Worm (Caenorhabditis elegans) whole organism, midembryonic: ENCODE measurements around the gene phy-4.

Experiments
- T22C8.4 ChIP-seq: fragments of 200-800 bp; sonication (Bioruptor generic); IDR thresholded peaks from 2 replicates; pipeline ENCODE4 v1.3.6; 2022; ENCODE audit warnings: missing genetic modification characterization, missing compliant biosample characterization
- cog-1 ChIP-seq: sonication (generic microtip); optimal IDR thresholded peaks from 2 replicates; lab custom pipeline; 2016; ENCODE audit warnings: missing genetic modification characterization, missing compliant biosample characterization
- flt-1 ChIP-seq: fragments of 200-800 bp; sonication (Bioruptor generic); IDR thresholded peaks from 2 replicates; pipeline ENCODE4 v1.3.6; 2022; ENCODE audit warnings: missing genetic modification characterization, missing compliant biosample characterization
- klf-2 ChIP-seq: fragments of 200-800 bp; sonication (Bioruptor generic); conservative IDR thresholded peaks from 2 replicates; pipeline ENCODE4 v1.3.6; 2022; ENCODE audit warnings: missing genetic modification reagents, missing genetic modification characterization, missing compliant biosample characterization
- med-1 ChIP-seq: sonication (generic microtip); optimal IDR thresholded peaks from 2 replicates; lab custom pipeline; 2017; ENCODE audit warnings: missing genetic modification characterization, mild to moderate bottlenecking, missing compliant biosample characterization, antibody characterized with exemption, missing genetic modification reagents; ENCODE audit not compliant: insufficient read depth
- ref-1 ChIP-seq: fragments of 200-800 bp; sonication (Bioruptor generic); conservative IDR thresholded peaks from 2 replicates; pipeline ENCODE4 v1.3.6; 2022; ENCODE audit warnings: missing genetic modification reagents, missing genetic modification characterization, missing compliant biosample characterization
- tab-1 ChIP-seq: fragments of 200-800 bp; sonication (Bioruptor generic); IDR thresholded peaks from 2 replicates; pipeline ENCODE4 v1.3.6; 2022; ENCODE audit warnings: missing genetic modification characterization, missing compliant biosample characterization
- ztf-23 ChIP-seq: fragments of 200-800 bp; sonication (Bioruptor generic); IDR thresholded peaks from 2 replicates; pipeline ENCODE4 v1.3.6; 2022; ENCODE audit warnings: missing genetic modification reagents, missing genetic modification characterization, missing compliant biosample characterization
- ztf-29 ChIP-seq: fragments of 200-800 bp; sonication (Bioruptor generic); IDR thresholded peaks from 2 replicates; pipeline ENCODE4 v1.3.6; 2022; ENCODE audit warnings: missing genetic modification reagents, missing genetic modification characterization, missing compliant biosample characterization

- TF ChIP-seq klf-2 (GFP tag; lab: Robert Waterston, UW) (no peak), ztf-23 (no peak), ztf-29 (GFP tag; lab: Robert Waterston, UW) (no peak), med-1 (GFP tag; lab: Kevin White, UChicago) (no peak), T22C8.4 (GFP tag; lab: Robert Waterston, UW) (no peak), tab-1 (GFP tag; lab: Robert Waterston, UW) (no peak), cog-1 (tag; lab: Kevin White, UChicago) (no peak), ref-1 (GFP tag; lab: Robert Waterston, UW) (no peak), flt-1 (GFP tag; lab: Robert Waterston, UW) (no peak)
Observed at ce11 chrV:19510925-19511324, 2.5 kb downstream of the phy-4 start.
